Worm (Caenorhabditis elegans) whole organism, late embryonic: ENCODE data around the gene T21H3.1.
A peak's percentile ranks its signal among the peaks of the same experiment; 100 is the strongest.

Experiments
- K09A11.1 ChIP-seq: sonication (generic microtip); optimal IDR thresholded peaks from 2 replicates; lab custom pipeline; 2017; ENCODE audit warnings: antibody characterized with exemption, mild to moderate bottlenecking, missing genetic modification characterization, missing compliant biosample characterization; ENCODE audit not compliant: insufficient read depth
- Y22D7AL.16 ChIP-seq: sonication (generic microtip); optimal IDR thresholded peaks from 2 replicates; lab custom pipeline; 2016; ENCODE audit warnings: missing genetic modification characterization, missing compliant biosample characterization
- ceh-24 ChIP-seq: sonication (generic microtip); optimal IDR thresholded peaks from 2 replicates; lab custom pipeline; 2016; ENCODE audit warnings: mild to moderate bottlenecking, missing genetic modification characterization, missing compliant biosample characterization
- ceh-31 ChIP-seq: sonication (generic microtip); optimal IDR thresholded peaks from 2 replicates; lab custom pipeline; 2016; ENCODE audit warnings: missing genetic modification characterization, missing compliant biosample characterization
- elt-2 ChIP-seq: sonication (generic microtip); optimal IDR thresholded peaks from 2 replicates; lab custom pipeline; 2016; ENCODE audit warnings: missing genetic modification reagents, missing genetic modification characterization, missing compliant biosample characterization
- eyg-1 ChIP-seq: sonication (generic microtip); optimal IDR thresholded peaks from 2 replicates; lab custom pipeline; 2016; ENCODE audit warnings: missing genotype, missing genetic modification characterization, missing compliant biosample characterization
- hlh-6 ChIP-seq: sonication (generic microtip); optimal IDR thresholded peaks from 2 replicates; lab custom pipeline; 2016; ENCODE audit warnings: missing genotype, missing genetic modification characterization, missing compliant biosample characterization
- hlh-8 ChIP-seq: sonication (generic microtip); optimal IDR thresholded peaks from 2 replicates; lab custom pipeline; 2016; ENCODE audit warnings: missing genotype, missing genetic modification characterization, missing compliant biosample characterization
- nhr-232 ChIP-seq: sonication (generic microtip); optimal IDR thresholded peaks from 2 replicates; lab custom pipeline; 2016; ENCODE audit warnings: missing genetic modification characterization, missing compliant biosample characterization
- npax-4 ChIP-seq: sonication (generic microtip); optimal IDR thresholded peaks from 2 replicates; lab custom pipeline; 2016; ENCODE audit warnings: missing genetic modification characterization, missing compliant biosample characterization
- pag-3 ChIP-seq: sonication (generic microtip); optimal IDR thresholded peaks from 2 replicates; lab custom pipeline; 2016; ENCODE audit warnings: missing compliant biosample characterization, missing genetic modification characterization, borderline replicate concordance
- pha-4 ChIP-seq: fragments of 150-350 bp; optimal IDR thresholded peaks from 2 replicates; lab custom pipeline; 2018; ENCODE audit warnings: missing biosample characterization, missing genetic modification reagents, missing genetic modification characterization
- pqm-1 ChIP-seq: sonication (generic microtip); optimal IDR thresholded peaks from 2 replicates; lab custom pipeline; 2016; ENCODE audit warnings: missing genetic modification characterization, missing compliant biosample characterization
- rnt-1 ChIP-seq: sonication (generic microtip); optimal IDR thresholded peaks from 2 replicates; lab custom pipeline; 2016; ENCODE audit warnings: missing genetic modification characterization, missing compliant biosample characterization
- sox-4 ChIP-seq: sonication (generic microtip); optimal IDR thresholded peaks from 2 replicates; lab custom pipeline; 2017; ENCODE audit warnings: mild to moderate bottlenecking, missing genetic modification characterization, inconsistent platforms, missing compliant biosample characterization
- syd-9 ChIP-seq: sonication (generic microtip); optimal IDR thresholded peaks from 2 replicates; lab custom pipeline; 2016; ENCODE audit warnings: mild to moderate bottlenecking, missing genetic modification characterization, moderate library complexity, missing compliant biosample characterization
- unc-42 ChIP-seq: sonication (generic microtip); optimal IDR thresholded peaks from 2 replicates; lab custom pipeline; 2016; ENCODE audit warnings: missing genotype, missing genetic modification characterization, missing compliant biosample characterization
- unc-55 ChIP-seq: sonication (generic microtip); optimal IDR thresholded peaks from 2 replicates; lab custom pipeline; 2017; ENCODE audit warnings: missing biosample characterization, missing genetic modification reagents, missing genetic modification characterization
- unc-86 ChIP-seq: sonication (generic microtip); optimal IDR thresholded peaks from 2 replicates; lab custom pipeline; 2016; ENCODE audit warnings: missing genetic modification characterization, missing compliant biosample characterization

The T21H3.1 gene

DNA sequence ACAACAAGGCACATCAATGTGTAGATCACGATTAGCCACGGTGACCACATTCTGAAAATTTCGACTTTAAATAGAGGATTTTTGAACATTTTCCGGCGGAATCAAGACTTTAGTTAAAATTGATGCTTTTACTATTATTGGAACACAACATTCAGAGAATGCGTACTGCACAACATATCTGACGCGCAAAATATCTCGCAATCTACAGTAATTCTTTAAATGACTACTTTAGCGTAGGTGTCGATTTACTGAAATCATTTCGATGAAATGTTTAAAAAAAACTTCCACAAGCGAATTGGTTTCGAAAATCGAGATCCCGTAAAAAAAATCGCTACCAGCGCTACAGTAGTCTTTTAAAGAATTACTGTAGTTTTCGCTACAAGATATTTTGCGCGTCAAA is 44.0 kb downstream of the T21H3.1 start, which contains the start of gene Y50D4A.10:
Gene Y50D4A.10, minus strand, starts transcription at position 57 of the 400 bp plus-strand sequence.
- no peak for TF ChIP-seq pha-4 (tag; lab: Kevin White, UChicago)
- no peak for TF ChIP-seq ceh-24
- TF ChIP-seq elt-2 (tag; lab: Kevin White, UChicago), result no peak
- TF ChIP-seq pag-3 (tag; lab: Kevin White, UChicago), result no peak
- no peak for TF ChIP-seq npax-4
- no peak for TF ChIP-seq syd-9 (tag; lab: Kevin White, UChicago)
- TF ChIP-seq unc-86, result no peak
- TF ChIP-seq hlh-8 (tag; lab: Kevin White, UChicago), result no peak

ce11 chrV:1223559-1223958 is 47.0 kb downstream of the T21H3.1 start:
- TF ChIP-seq unc-42 (tag; lab: Kevin White, UChicago) (peak; percentile 81), eyg-1 (tag; lab: Kevin White, UChicago) (no peak), K09A11.1 (no peak), pqm-1 (no peak), nhr-232 (tag; lab: Kevin White, UChicago) (no peak)

ce11 chrV:1226239-1226638 is 49.7 kb downstream of the T21H3.1 start:
- no peak for TF ChIP-seq rnt-1
- no peak for TF ChIP-seq Y22D7AL.16
- no peak for TF ChIP-seq sox-4
- no peak for TF ChIP-seq unc-42 (tag; lab: Kevin White, UChicago)

ce11 chrV:1227756-1228665 is 51.5 kb downstream of the T21H3.1 start:
- TF ChIP-seq ceh-31 (tag; lab: Kevin White, UChicago) (peak; percentile 5), hlh-6 (no peak), unc-42 (tag; lab: Kevin White, UChicago) (peak; percentile 79), unc-55 (GFP tag; lab: Kevin White, UChicago) (peak; percentile 5)
- TF ChIP-seq, all 69 proteins: peak for 3
